Worm (Caenorhabditis elegans) whole organism, L4 larva: ENCODE measurements around the gene T27E4.1.

Experiments
- D1046.2 ChIP-seq: fragments of 200-800 bp; sonication (Bioruptor generic); IDR thresholded peaks from 2 replicates; pipeline ENCODE4 v1.3.6; 2022; ENCODE audit warnings: missing genetic modification characterization, missing compliant biosample characterization
- F10B5.3 ChIP-seq: sonication (generic microtip); optimal IDR thresholded peaks from 2 replicates; lab custom pipeline; 2016; ENCODE audit warnings: mild to moderate bottlenecking, missing genetic modification characterization, missing compliant biosample characterization
- F44E2.7 ChIP-seq: fragments of 200-800 bp; sonication (Bioruptor generic); IDR thresholded peaks from 2 replicates; pipeline ENCODE4 v2.1.2; 2022; ENCODE audit warnings: missing genetic modification characterization, missing compliant biosample characterization
- F49E8.2 ChIP-seq: sonication (generic microtip); optimal IDR thresholded peaks from 2 replicates; lab custom pipeline; 2016; ENCODE audit warnings: missing compliant biosample characterization, mild to moderate bottlenecking, missing genetic modification characterization, borderline replicate concordance
- R02D3.7 ChIP-seq: fragments of 150-350 bp; sonication (generic microtip); optimal IDR thresholded peaks from 3 replicates; lab custom pipeline; 2014; ENCODE audit warnings: missing biosample characterization, missing genetic modification characterization
- T26A8.4 ChIP-seq: fragments of 200-800 bp; sonication (Bioruptor generic); IDR thresholded peaks from 2 replicates; pipeline ENCODE4 v1.3.6; 2022; ENCODE audit warnings: missing genetic modification characterization, missing compliant biosample characterization
- Y105C5A.15 ChIP-seq: fragments of 200-800 bp; sonication (Bioruptor generic); IDR thresholded peaks from 2 replicates; pipeline ENCODE4 v1.3.6; 2022; ENCODE audit warnings: missing genetic modification characterization, missing compliant biosample characterization
- aha-1 ChIP-seq: fragments of 150-350 bp; peaks from one replicate; lab custom pipeline; 2014; ENCODE audit warnings: missing biosample characterization, missing genetic modification characterization
- arid-1 ChIP-seq: fragments of 200-800 bp; sonication (Bioruptor generic); conservative IDR thresholded peaks from 2 replicates; pipeline ENCODE4 v1.3.6; 2022; ENCODE audit warnings: missing genetic modification reagents, missing genetic modification characterization, missing compliant biosample characterization
- attf-4 ChIP-seq: sonication (generic microtip); optimal IDR thresholded peaks from 3 replicates; lab custom pipeline; 2017; ENCODE audit warnings: missing biosample characterization, missing genetic modification characterization
- ceh-28 ChIP-seq: fragments of 150-350 bp; optimal IDR thresholded peaks from 2 replicates; lab custom pipeline; 2014; ENCODE audit warnings: missing biosample characterization, missing genetic modification reagents, missing genetic modification characterization
- ceh-62 ChIP-seq: sonication (generic microtip); optimal IDR thresholded peaks from 2 replicates; lab custom pipeline; 2017; ENCODE audit warnings: missing biosample characterization, missing genetic modification characterization
- cey-2 ChIP-seq: sonication (generic microtip); optimal IDR thresholded peaks from 3 replicates; lab custom pipeline; 2017; ENCODE audit warnings: missing genetic modification characterization, mild to moderate bottlenecking, missing compliant biosample characterization, antibody characterized with exemption, borderline replicate concordance; ENCODE audit not compliant: insufficient read depth
- daf-16 ChIP-seq, 3 experiments: sonication (generic microtip); optimal IDR thresholded peaks; 2 replicates each; lab custom pipeline; 2016 to 2017; ENCODE audit warnings: missing genetic modification characterization in 3 of 3, missing genetic modification reagents in 3 of 3, mild to moderate bottlenecking in 2 of 3, missing compliant biosample characterization in 2 of 3, missing biosample characterization in 1 of 3, moderate library complexity in 1 of 3
- dmd-6 ChIP-seq: fragments of 200-800 bp; sonication (Bioruptor generic); IDR thresholded peaks from 2 replicates; pipeline ENCODE4 v1.3.6; 2022; ENCODE audit warnings: missing genetic modification reagents, missing genetic modification characterization, missing compliant biosample characterization
- dpl-1 ChIP-seq: fragments of 150-350 bp; optimal IDR thresholded peaks from 2 replicates; lab custom pipeline; 2014; ENCODE audit warnings: missing biosample characterization, missing genetic modification reagents, missing genetic modification characterization
- duxl-1 ChIP-seq: sonication (generic microtip); optimal IDR thresholded peaks from 2 replicates; lab custom pipeline; 2016; ENCODE audit warnings: mild to moderate bottlenecking, missing genetic modification characterization, moderate library complexity, missing compliant biosample characterization; ENCODE audit not compliant: poor library complexity
- dve-1 ChIP-seq: sonication (generic microtip); optimal IDR thresholded peaks from 2 replicates; lab custom pipeline; 2017; ENCODE audit warnings: antibody characterized with exemption, mild to moderate bottlenecking, missing genetic modification characterization, missing compliant biosample characterization; ENCODE audit not compliant: insufficient read depth
- egl-27 ChIP-seq: sonication (generic microtip); optimal IDR thresholded peaks from 3 replicates; lab custom pipeline; 2017; ENCODE audit warnings: missing biosample characterization, missing genetic modification reagents, missing genetic modification characterization
- hlh-11 ChIP-seq: fragments of 200-800 bp; sonication (Bioruptor generic); optimal IDR thresholded peaks from 2 replicates; lab custom pipeline; 2018; ENCODE audit warnings: mild to moderate bottlenecking, missing genetic modification characterization, missing compliant biosample characterization
- hlh-30 ChIP-seq: sonication (generic microtip); optimal IDR thresholded peaks from 2 replicates; lab custom pipeline; 2017; ENCODE audit warnings: antibody characterized with exemption, mild to moderate bottlenecking, missing genetic modification characterization, missing compliant biosample characterization; ENCODE audit not compliant: insufficient read depth
- hmg-1.1 ChIP-seq: fragments of 200-800 bp; sonication (Bioruptor generic); IDR thresholded peaks from 2 replicates; pipeline ENCODE4 v1.3.6; 2022; ENCODE audit warnings: missing genetic modification reagents, missing genetic modification characterization, missing compliant biosample characterization
- lin-15B ChIP-seq: fragments of 150-350 bp; sonication (generic microtip); optimal IDR thresholded peaks from 3 replicates; lab custom pipeline; 2014; ENCODE audit warnings: missing biosample characterization, missing genetic modification characterization
- lin-29 ChIP-seq: fragments of 200-800 bp; sonication (Bioruptor generic); IDR thresholded peaks from 2 replicates; pipeline ENCODE4 v1.3.6; 2022; ENCODE audit warnings: missing genetic modification reagents, missing genetic modification characterization, missing compliant biosample characterization
- lin-39 ChIP-seq: fragments of 150-350 bp; optimal IDR thresholded peaks from 2 replicates; lab custom pipeline; 2014; ENCODE audit warnings: missing biosample characterization, missing genetic modification reagents, missing genetic modification characterization
- lir-3 ChIP-seq: sonication (generic microtip); optimal IDR thresholded peaks from 2 replicates; lab custom pipeline; 2016; ENCODE audit warnings: mild to moderate bottlenecking, missing genetic modification characterization, missing compliant biosample characterization
- mdl-1 ChIP-seq, 2 experiments: fragments of 150-350 bp in 1 of 2; sonication (generic microtip) in 1 of 2; optimal IDR thresholded peaks; 2 replicates each; lab custom pipeline; 2014 to 2017; ENCODE audit warnings: missing biosample characterization in 2 of 2, missing genetic modification characterization in 2 of 2
- mdt-29 ChIP-seq: fragments of 200-800 bp; sonication (Bioruptor generic); IDR thresholded peaks from 2 replicates; pipeline ENCODE4 v1.3.6; 2022; ENCODE audit warnings: missing genetic modification reagents, missing genetic modification characterization, missing compliant biosample characterization
- nhr-102 ChIP-seq: sonication (generic microtip); optimal IDR thresholded peaks from 2 replicates; lab custom pipeline; 2016; ENCODE audit warnings: mild to moderate bottlenecking, missing genetic modification characterization, moderate library complexity, missing compliant biosample characterization
- nhr-11 ChIP-seq: fragments of 150-350 bp; optimal IDR thresholded peaks from 2 replicates; lab custom pipeline; 2014; ENCODE audit warnings: missing biosample characterization, missing genetic modification characterization
- nhr-111 ChIP-seq: fragments of 200-800 bp; sonication (Bioruptor generic); optimal IDR thresholded peaks from 2 replicates; lab custom pipeline; 2018; ENCODE audit warnings: mild to moderate bottlenecking, missing genetic modification characterization, missing compliant biosample characterization
- nhr-237 ChIP-seq: sonication (generic microtip); optimal IDR thresholded peaks from 2 replicates; lab custom pipeline; 2017; ENCODE audit warnings: missing biosample characterization, missing genetic modification characterization
- nhr-28 ChIP-seq: fragments of 150-350 bp; optimal IDR thresholded peaks from 2 replicates; lab custom pipeline; 2014; ENCODE audit warnings: missing biosample characterization, missing genetic modification characterization
- nhr-41 ChIP-seq: fragments of 200-800 bp; sonication (Bioruptor generic); IDR thresholded peaks from 2 replicates; pipeline ENCODE4 v1.3.6; 2022; ENCODE audit warnings: missing genetic modification reagents, missing genetic modification characterization, missing compliant biosample characterization
- nhr-48 ChIP-seq: sonication (generic microtip); optimal IDR thresholded peaks from 2 replicates; lab custom pipeline; 2016; ENCODE audit warnings: mild to moderate bottlenecking, missing genetic modification characterization, missing compliant biosample characterization
- pqm-1 ChIP-seq: sonication (generic microtip); optimal IDR thresholded peaks from 2 replicates; lab custom pipeline; 2017; ENCODE audit warnings: missing biosample characterization, missing genetic modification characterization
- rbr-2 ChIP-seq: sonication (generic microtip); optimal IDR thresholded peaks from 2 replicates; lab custom pipeline; 2016; ENCODE audit warnings: missing genotype, missing genetic modification characterization, missing compliant biosample characterization
- saeg-2 ChIP-seq: fragments of 200-800 bp; sonication (Bioruptor generic); IDR thresholded peaks from 2 replicates; pipeline ENCODE4 v1.3.6; 2022; ENCODE audit warnings: missing genetic modification reagents, missing genetic modification characterization, missing compliant biosample characterization
- sdz-12 ChIP-seq: fragments of 200-800 bp; sonication (Bioruptor generic); optimal IDR thresholded peaks from 2 replicates; lab custom pipeline; 2018; ENCODE audit warnings: mild to moderate bottlenecking, missing genetic modification characterization, missing compliant biosample characterization
- set-16 ChIP-seq: fragments of 200-800 bp; sonication (Bioruptor generic); IDR thresholded peaks from 2 replicates; pipeline ENCODE4 v1.3.6; 2022; ENCODE audit warnings: missing genetic modification reagents, missing genetic modification characterization, missing compliant biosample characterization
- skn-1 ChIP-seq: fragments of 150-350 bp; optimal IDR thresholded peaks from 2 replicates; lab custom pipeline; 2014; ENCODE audit warnings: missing biosample characterization, missing genetic modification characterization
- snpc-4 ChIP-seq: fragments of 150-350 bp; optimal IDR thresholded peaks from 2 replicates; lab custom pipeline; 2014; ENCODE audit warnings: missing biosample characterization, missing genetic modification characterization
- spr-1 ChIP-seq: sonication (generic microtip); optimal IDR thresholded peaks from 2 replicates; lab custom pipeline; 2016; ENCODE audit warnings: mild to moderate bottlenecking, missing genetic modification characterization, missing compliant biosample characterization
- vab-7 ChIP-seq: fragments of 200-800 bp; sonication (Bioruptor generic); IDR thresholded peaks from 2 replicates; pipeline ENCODE4 v1.3.6; 2022; ENCODE audit warnings: missing genetic modification reagents, missing genetic modification characterization, missing compliant biosample characterization
- zfp-3 ChIP-seq: fragments of 200-800 bp; sonication (Bioruptor generic); conservative IDR thresholded peaks from 2 replicates; pipeline ENCODE4 v1.3.6; 2022; ENCODE audit warnings: missing genetic modification reagents, missing genetic modification characterization, missing compliant biosample characterization
- zip-11 ChIP-seq: fragments of 200-800 bp; sonication (Bioruptor generic); IDR thresholded peaks from 2 replicates; pipeline ENCODE4 v1.3.6; 2022; ENCODE audit warnings: missing genetic modification characterization, missing compliant biosample characterization
- zip-2 ChIP-seq: fragments of 150-350 bp; optimal IDR thresholded peaks from 2 replicates; lab custom pipeline; 2014; ENCODE audit warnings: missing biosample characterization, missing genetic modification characterization
- ztf-11 ChIP-seq: fragments of 150-350 bp; optimal IDR thresholded peaks from 2 replicates; lab custom pipeline; 2014; ENCODE audit warnings: missing biosample characterization, missing genetic modification characterization

T27E4.1 gene

DNA sequence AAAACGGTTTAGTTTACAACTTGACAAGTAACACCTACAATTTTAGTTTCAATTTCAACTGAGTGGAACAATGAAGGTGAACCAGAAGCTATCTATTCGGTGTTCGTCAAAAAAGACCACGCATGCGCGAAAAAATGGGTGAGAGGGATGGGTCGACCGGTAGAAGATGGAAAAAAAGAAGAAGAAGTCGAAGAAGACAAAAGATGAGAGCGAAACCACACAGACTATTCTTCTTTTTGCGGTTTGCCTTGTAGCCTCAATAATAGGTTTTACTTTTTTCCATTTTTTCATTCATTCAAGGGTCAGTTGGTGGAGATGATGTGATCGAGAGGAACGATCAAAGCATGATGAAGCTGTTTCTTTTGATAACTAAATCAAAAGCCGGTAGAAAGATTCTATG, 9.8 kb upstream of the T27E4.1 start (continued):
- TF ChIP-seq attf-4 (tag; lab: Kevin White, UChicago) (no peak), daf-16 (GFP tag; optimal IDR thresholded peaks at IDR 0.05; lab: Kevin White, UChicago) (no peak), daf-16 (tag; optimal IDR thresholded peaks at IDR 0.05; lab: Kevin White, UChicago) (no peak)

ce11 chrV:9084252-9084651, 7.9 kb upstream of the T27E4.1 start:
- TF ChIP-seq arid-1 (no peak), nhr-11 (no peak), dve-1 (tag; lab: Kevin White, UChicago) (no peak), duxl-1 (tag; lab: Kevin White, UChicago) (no peak), zip-11 (GFP tag; lab: Robert Waterston, UW) (no peak), F49E8.2 (no peak), pqm-1 (no peak), nhr-41 (GFP tag; lab: Robert Waterston, UW) (no peak), nhr-237 (tag; lab: Kevin White, UChicago) (no peak), hlh-11 (no peak), rbr-2 (tag; lab: Kevin White, UChicago) (no peak), mdl-1 (tag; optimal IDR thresholded peaks at IDR 0.05; lab: Kevin White, UChicago) (peak in 1 of 2 experiments; percentile 24), hmg-1.1 (GFP tag; lab: Robert Waterston, UW) (no peak), nhr-28 (tag; lab: Kevin White, UChicago) (peak; percentile 48), snpc-4 (tag; lab: Kevin White, UChicago) (no peak), dmd-6 (GFP tag; lab: Robert Waterston, UW) (0 out of 2 replicates have a peak, but pooled peaks have one; percentile 30), skn-1 (tag; lab: Kevin White, UChicago) (no peak), lin-29 (no peak)
- TF ChIP-seq, all 104 proteins: peak for 3

- TF ChIP-seq zip-2 (tag; lab: Kevin White, UChicago) (no peak), sdz-12 (no peak), D1046.2 (GFP tag; lab: Robert Waterston, UW) (no peak), ztf-11 (tag; lab: Kevin White, UChicago) (no peak), ceh-28 (tag; lab: Kevin White, UChicago) (no peak), set-16 (GFP tag; lab: Robert Waterston, UW) (no peak), zip-11 (GFP tag; lab: Robert Waterston, UW) (no peak), F44E2.7 (no peak), Y105C5A.15 (GFP tag; lab: Robert Waterston, UW) (no peak), ceh-62 (tag; lab: Kevin White, UChicago) (no peak), dmd-6 (GFP tag; lab: Robert Waterston, UW) (peak; percentile 13; the same call in 1 of the 2 replicates), T26A8.4 (GFP tag; lab: Robert Waterston, UW) (no peak), hlh-11 (peak; percentile 67), pqm-1 (no peak), egl-27 (tag; lab: Kevin White, UChicago) (no peak), hlh-30 (tag; lab: Kevin White, UChicago) (peak; percentile 62), dpl-1 (GFP tag; lab: Kevin White, UChicago) (no peak), zfp-3 (no peak), hmg-1.1 (GFP tag; lab: Robert Waterston, UW) (0 out of 2 replicates have a peak, but pooled peaks have one; percentile 19), nhr-102 (no peak), saeg-2 (GFP tag; lab: Robert Waterston, UW) (no peak), nhr-28 (tag; lab: Kevin White, UChicago) (peak; percentile 90), aha-1 (tag; lab: Kevin White, UChicago) (peak; percentile 26), lir-3 (no peak), vab-7 (no peak), R02D3.7 (no peak), nhr-111 (GFP tag; lab: Kevin White, UChicago) (no peak), cey-2 (tag; lab: Kevin White, UChicago) (peak; percentile 17), lin-39 (no peak), mdt-29 (GFP tag; lab: Robert Waterston, UW) (no peak), spr-1 (tag; lab: Kevin White, UChicago) (no peak), F10B5.3 (tag; lab: Kevin White, UChicago) (no peak), snpc-4 (tag; lab: Kevin White, UChicago) (no peak), lin-15B (no peak), nhr-48 (peak; percentile 88)
These were observed 6.3 kb upstream of the T27E4.1 start for ce11 chrV:9085845-9086244.
